Worm (Caenorhabditis elegans) whole organism, L1 larva: ENCODE measurements around the gene tnt-2.
A peak's percentile ranks its signal among the peaks of the same experiment; 100 is the strongest.

ENCODE experiments used
- C34B4.2 ChIP-seq: sonication (generic microtip); optimal IDR thresholded peaks from 2 replicates; lab custom pipeline; 2017; ENCODE audit warnings: mild to moderate bottlenecking, missing genetic modification characterization, missing compliant biosample characterization
- F16B12.6 ChIP-seq: fragments of 150-350 bp; optimal IDR thresholded peaks from 2 replicates; lab custom pipeline; 2014; ENCODE audit warnings: missing biosample characterization, missing genetic modification characterization
- Y116A8C.19 ChIP-seq: sonication (generic microtip); optimal IDR thresholded peaks from 2 replicates; lab custom pipeline; 2016; ENCODE audit warnings: missing compliant biosample characterization, missing genetic modification characterization, borderline replicate concordance
- aly-2 ChIP-seq: fragments of 150-350 bp; optimal IDR thresholded peaks from 2 replicates; lab custom pipeline; 2014; ENCODE audit warnings: missing biosample characterization, missing genetic modification characterization
- ceh-8 ChIP-seq: fragments of 200-800 bp; sonication (Bioruptor generic); optimal IDR thresholded peaks from 2 replicates; lab custom pipeline; 2018; ENCODE audit warnings: mild to moderate bottlenecking, missing genetic modification characterization, moderate library complexity, missing compliant biosample characterization
- ces-1 ChIP-seq: fragments of 150-350 bp; optimal IDR thresholded peaks from 2 replicates; lab custom pipeline; 2014; ENCODE audit warnings: missing biosample characterization, missing genetic modification reagents, missing genetic modification characterization
- dpl-1 ChIP-seq, 3 experiments: fragments of 150-350 bp in 2 of 3; sonication (generic microtip) in 1 of 3; optimal IDR thresholded peaks; 2 replicates each; lab custom pipeline; 2014 to 2017; ENCODE audit warnings: missing biosample characterization in 3 of 3, missing genetic modification characterization in 3 of 3, missing genetic modification reagents in 3 of 3
- dsc-1 ChIP-seq: sonication (generic microtip); optimal IDR thresholded peaks from 2 replicates; lab custom pipeline; 2016; ENCODE audit warnings: mild to moderate bottlenecking, missing genetic modification characterization, missing compliant biosample characterization
- efl-1 ChIP-seq, 4 experiments: fragments of 150-350 bp; optimal IDR thresholded peaks in 3 of 4; peaks in 1 of 4; 1 replicate in 1 of 4; 2 replicates in 3 of 4; lab custom pipeline; 2014; ENCODE audit warnings: missing biosample characterization in 2 of 4, missing genetic modification characterization in 2 of 4, missing genetic modification reagents in 2 of 4
- efl-3 ChIP-seq: fragments of 200-800 bp; sonication (Bioruptor generic); optimal IDR thresholded peaks from 2 replicates; lab custom pipeline; 2018; ENCODE audit warnings: mild to moderate bottlenecking, missing genetic modification characterization, missing compliant biosample characterization
- egl-27 ChIP-seq, 2 experiments: fragments of 150-350 bp in 1 of 2; sonication (generic microtip); optimal IDR thresholded peaks; 3 replicates each; lab custom pipeline; 2017 to 2018; ENCODE audit warnings: missing biosample characterization in 2 of 2, missing genetic modification characterization in 2 of 2, missing genetic modification reagents in 2 of 2
- elt-2 ChIP-seq: sonication (generic microtip); optimal IDR thresholded peaks from 2 replicates; lab custom pipeline; 2016; ENCODE audit warnings: missing genetic modification characterization, mild to moderate bottlenecking, inconsistent platforms, missing compliant biosample characterization, missing genetic modification reagents
- elt-3 ChIP-seq, 6 experiments: fragments of 150-350 bp in 1 of 6; sonication (generic microtip); optimal IDR thresholded peaks; 2 replicates each; lab custom pipeline; 2017 to 2018; ENCODE audit warnings: missing biosample characterization in 6 of 6, missing genetic modification characterization in 6 of 6, inconsistent platforms in 1 of 6
- ets-5 ChIP-seq: fragments of 200-800 bp; sonication (Bioruptor generic); IDR thresholded peaks from 2 replicates; pipeline ENCODE4 v1.3.6; 2022; ENCODE audit warnings: missing genetic modification characterization, missing compliant biosample characterization
- fkh-4 ChIP-seq: sonication (generic microtip); optimal IDR thresholded peaks from 2 replicates; lab custom pipeline; 2016; ENCODE audit warnings: missing compliant biosample characterization, missing genetic modification characterization, borderline replicate concordance
- fkh-8 ChIP-seq: sonication (generic microtip); optimal IDR thresholded peaks from 2 replicates; lab custom pipeline; 2016; ENCODE audit warnings: mild to moderate bottlenecking, missing genetic modification characterization, missing compliant biosample characterization
- grh-1 ChIP-seq: fragments of 200-800 bp; sonication (Bioruptor generic); IDR thresholded peaks from 2 replicates; pipeline ENCODE4 v1.3.6; 2022; ENCODE audit warnings: missing genetic modification reagents, missing genetic modification characterization, missing compliant biosample characterization
- hlh-17 ChIP-seq: fragments of 200-800 bp; sonication (Bioruptor generic); optimal IDR thresholded peaks from 2 replicates; lab custom pipeline; 2018; ENCODE audit warnings: missing genetic modification characterization, mild to moderate bottlenecking, missing compliant biosample characterization, moderate library complexity, borderline replicate concordance
- hpl-2 ChIP-seq: fragments of 150-350 bp; optimal IDR thresholded peaks from 2 replicates; lab custom pipeline; 2014; ENCODE audit warnings: missing biosample characterization, missing genetic modification reagents, missing genetic modification characterization
- irx-1 ChIP-seq: sonication (generic microtip); optimal IDR thresholded peaks from 2 replicates; lab custom pipeline; 2016; ENCODE audit warnings: missing genetic modification characterization, missing compliant biosample characterization
- jun-1 ChIP-seq: fragments of 150-350 bp; optimal IDR thresholded peaks from 2 replicates; lab custom pipeline; 2014; ENCODE audit warnings: missing biosample characterization, missing genetic modification reagents, missing genetic modification characterization
- lin-14 ChIP-seq: fragments of 200-800 bp; sonication (Bioruptor generic); optimal IDR thresholded peaks from 2 replicates; lab custom pipeline; 2018; ENCODE audit warnings: mild to moderate bottlenecking, missing genetic modification characterization, moderate library complexity, missing compliant biosample characterization
- lin-35 ChIP-seq, 2 experiments: fragments of 150-350 bp; optimal IDR thresholded peaks; 2 replicates each; lab custom pipeline; 2014; ENCODE audit warnings: missing biosample characterization in 2 of 2, missing genetic modification characterization in 2 of 2, missing genetic modification reagents in 2 of 2
- mab-9 ChIP-seq: fragments of 200-800 bp; sonication (Bioruptor generic); IDR thresholded peaks from 2 replicates; pipeline ENCODE4 v1.3.6; 2022; ENCODE audit warnings: missing genetic modification reagents, missing genetic modification characterization, missing compliant biosample characterization
- mep-1 ChIP-seq: fragments of 150-350 bp; optimal IDR thresholded peaks from 2 replicates; lab custom pipeline; 2014; ENCODE audit warnings: missing biosample characterization, missing genetic modification characterization
- nhr-11 ChIP-seq: fragments of 150-350 bp; optimal IDR thresholded peaks from 2 replicates; lab custom pipeline; 2014; ENCODE audit warnings: missing biosample characterization, missing genetic modification characterization
- nhr-12 ChIP-seq: sonication (generic microtip); optimal IDR thresholded peaks from 2 replicates; lab custom pipeline; 2017; ENCODE audit warnings: missing biosample characterization, missing genetic modification characterization
- nhr-237 ChIP-seq: fragments of 150-350 bp; optimal IDR thresholded peaks from 2 replicates; lab custom pipeline; 2014; ENCODE audit warnings: missing biosample characterization, missing genetic modification characterization
- nhr-28 ChIP-seq: fragments of 150-350 bp; optimal IDR thresholded peaks from 2 replicates; lab custom pipeline; 2014; ENCODE audit warnings: missing biosample characterization, missing genetic modification characterization
- nhr-47 ChIP-seq: sonication (generic microtip); optimal IDR thresholded peaks from 2 replicates; lab custom pipeline; 2016; ENCODE audit warnings: mild to moderate bottlenecking, missing genetic modification characterization, moderate library complexity, missing compliant biosample characterization
- nhr-71 ChIP-seq: sonication (generic microtip); optimal IDR thresholded peaks from 2 replicates; lab custom pipeline; 2016; ENCODE audit warnings: mild to moderate bottlenecking, missing genetic modification characterization, moderate library complexity, missing compliant biosample characterization
- nhr-76 ChIP-seq: sonication (generic microtip); optimal IDR thresholded peaks from 2 replicates; lab custom pipeline; 2017; ENCODE audit warnings: missing biosample characterization, missing genetic modification characterization
- nhr-77 ChIP-seq: fragments of 150-350 bp; optimal IDR thresholded peaks from 2 replicates; lab custom pipeline; 2014; ENCODE audit warnings: missing biosample characterization, missing genetic modification characterization
- nhr-85 ChIP-seq: sonication (generic microtip); peaks from one replicate; lab custom pipeline; 2016; ENCODE audit warnings: missing genetic modification characterization, inconsistent platforms, missing compliant biosample characterization
- nhr-90 ChIP-seq: sonication (generic microtip); optimal IDR thresholded peaks from 2 replicates; lab custom pipeline; 2016; ENCODE audit warnings: mild to moderate bottlenecking, missing genetic modification characterization, missing compliant biosample characterization; ENCODE audit not compliant: poor library complexity
- pag-3 ChIP-seq: sonication (generic microtip); optimal IDR thresholded peaks from 2 replicates; lab custom pipeline; 2017; ENCODE audit warnings: missing genetic modification characterization, mild to moderate bottlenecking, missing compliant biosample characterization, antibody characterized with exemption, borderline replicate concordance; ENCODE audit not compliant: insufficient read depth
- rnt-1 ChIP-seq: sonication (generic microtip); optimal IDR thresholded peaks from 2 replicates; lab custom pipeline; 2016; ENCODE audit warnings: mild to moderate bottlenecking, missing genetic modification characterization, moderate library complexity, missing compliant biosample characterization
- snpc-4 ChIP-seq: fragments of 150-350 bp; optimal IDR thresholded peaks from 2 replicates; lab custom pipeline; 2014; ENCODE audit warnings: missing biosample characterization, missing genetic modification characterization
- snu-23 ChIP-seq: sonication (generic microtip); optimal IDR thresholded peaks from 2 replicates; lab custom pipeline; 2016; ENCODE audit warnings: missing genetic modification characterization, missing compliant biosample characterization
- sptf-1 ChIP-seq: fragments of 150-350 bp; optimal IDR thresholded peaks from 2 replicates; lab custom pipeline; 2014; ENCODE audit warnings: missing biosample characterization, missing genetic modification characterization
- sup-37 ChIP-seq: fragments of 200-800 bp; sonication (Bioruptor generic); optimal IDR thresholded peaks from 2 replicates; lab custom pipeline; 2018; ENCODE audit warnings: mild to moderate bottlenecking, missing genetic modification characterization, missing compliant biosample characterization
- swsn-7 ChIP-seq: sonication (generic microtip); optimal IDR thresholded peaks from 2 replicates; lab custom pipeline; 2016; ENCODE audit warnings: missing genetic modification characterization, missing compliant biosample characterization
- tlp-1 ChIP-seq: fragments of 150-350 bp; optimal IDR thresholded peaks from 2 replicates; lab custom pipeline; 2014; ENCODE audit warnings: missing biosample characterization, missing genetic modification characterization
- unc-30 ChIP-seq: sonication (generic microtip); optimal IDR thresholded peaks from 2 replicates; lab custom pipeline; 2017; ENCODE audit warnings: missing biosample characterization, missing genetic modification characterization
- unc-86 ChIP-seq: sonication (generic microtip); optimal IDR thresholded peaks from 2 replicates; lab custom pipeline; 2016; ENCODE audit warnings: missing genetic modification characterization, missing compliant biosample characterization
- xbp-1 ChIP-seq: sonication (generic microtip); optimal IDR thresholded peaks from 2 replicates; lab custom pipeline; 2016; ENCODE audit warnings: missing genetic modification characterization, missing compliant biosample characterization
- zip-4 ChIP-seq: fragments of 200-800 bp; sonication (Bioruptor generic); optimal IDR thresholded peaks from 2 replicates; lab custom pipeline; 2018; ENCODE audit warnings: mild to moderate bottlenecking, missing genetic modification characterization, moderate library complexity, missing compliant biosample characterization
- ztf-11 ChIP-seq, 2 experiments: sonication (generic microtip); optimal IDR thresholded peaks; 2 replicates each; lab custom pipeline; 2016 to 2017; ENCODE audit warnings: missing genetic modification characterization in 2 of 2, missing biosample characterization in 1 of 2, missing compliant biosample characterization in 1 of 2
- ztf-4 ChIP-seq: fragments of 150-350 bp; optimal IDR thresholded peaks from 2 replicates; lab custom pipeline; 2014; ENCODE audit warnings: missing biosample characterization, missing genetic modification characterization

The tnt-2 gene

ce11 chrX:8723840-8724239 lies 490 bp upstream of the tnt-2 start (continued):
- TF ChIP-seq lin-35 (GFP tag; optimal IDR thresholded peaks at IDR 0.05; lab: Kevin White, UChicago), result peak in 1 of 2 experiments; percentile 13
- TF ChIP-seq aly-2 (tag; lab: Kevin White, UChicago), result no peak
- no peak for TF ChIP-seq irx-1 (tag; lab: Kevin White, UChicago)
- TF ChIP-seq nhr-12 (tag; lab: Kevin White, UChicago), result no peak
- no peak for TF ChIP-seq sup-37 (GFP tag; lab: Kevin White, UChicago)
- TF ChIP-seq unc-86 (tag; lab: Kevin White, UChicago), result no peak
- no peak for TF ChIP-seq ztf-11 (tag; optimal IDR thresholded peaks at IDR 0.05; lab: Kevin White, UChicago)
- TF ChIP-seq fkh-4 (tag; lab: Kevin White, UChicago), result peak; percentile 34
- no peak for TF ChIP-seq nhr-90 (tag; lab: Kevin White, UChicago)
- no peak for TF ChIP-seq dpl-1 (GFP tag; optimal IDR thresholded peaks at IDR 0.05; lab: Kevin White, UChicago)
- no peak for TF ChIP-seq egl-27 (tag; optimal IDR thresholded peaks at IDR 0.05; lab: Kevin White, UChicago)
- peak; percentile 85 for TF ChIP-seq lin-14
- TF ChIP-seq C34B4.2 (tag; lab: Kevin White, UChicago), result no peak
- no peak for TF ChIP-seq nhr-77 (tag; lab: Kevin White, UChicago)
- TF ChIP-seq ceh-8, result no peak
- TF ChIP-seq nhr-28 (tag; lab: Kevin White, UChicago), result no peak
- no peak for TF ChIP-seq mab-9 (GFP tag; lab: Robert Waterston, UW)
- TF ChIP-seq hlh-17, result no peak
- no peak for TF ChIP-seq ets-5
- no peak for TF ChIP-seq F16B12.6
- TF ChIP-seq Y116A8C.19 (tag; lab: Kevin White, UChicago), result no peak
- TF ChIP-seq sptf-1 (tag; lab: Kevin White, UChicago), result no peak
- TF ChIP-seq zip-4 (GFP tag; lab: Kevin White, UChicago), result no peak
- no peak for TF ChIP-seq grh-1
- no peak for TF ChIP-seq fkh-8 (tag; lab: Kevin White, UChicago)
- no peak for TF ChIP-seq elt-2 (tag; lab: Kevin White, UChicago)
- TF ChIP-seq ztf-4 (tag; lab: Kevin White, UChicago), result peak; percentile 5
- peak; percentile 56 for TF ChIP-seq snu-23 (GFP tag; lab: Kevin White, UChicago)
- TF ChIP-seq pag-3 (tag; lab: Kevin White, UChicago), result peak; percentile 97
- peak; percentile 45 for TF ChIP-seq rnt-1 (tag; lab: Kevin White, UChicago)
- TF ChIP-seq jun-1 (tag; lab: Kevin White, UChicago), result no peak
- TF ChIP-seq efl-3, result no peak
- no peak for TF ChIP-seq mep-1
- no peak for TF ChIP-seq unc-30
- no peak for TF ChIP-seq nhr-47 (tag; lab: Kevin White, UChicago)
- peak; percentile 80 for TF ChIP-seq nhr-71 (tag; lab: Kevin White, UChicago)
- TF ChIP-seq snpc-4 (tag; lab: Kevin White, UChicago), result no peak
- no peak for TF ChIP-seq nhr-76 (tag; lab: Kevin White, UChicago)
- TF ChIP-seq nhr-85, result no peak
- TF ChIP-seq nhr-237 (tag; lab: Kevin White, UChicago), result no peak
- peak; percentile 66 for TF ChIP-seq dsc-1 (tag; lab: Kevin White, UChicago)
- no peak for TF ChIP-seq hpl-2 (GFP tag; lab: Kevin White, UChicago)
- no peak for TF ChIP-seq efl-1 (optimal IDR thresholded peaks at IDR 0.05; lab: Kevin White, UChicago)
- TF ChIP-seq efl-1 (GFP tag; optimal IDR thresholded peaks at IDR 0.05 in 1 of 2; lab: Kevin White, UChicago), result no peak
- no peak for TF ChIP-seq xbp-1 (tag; lab: Kevin White, UChicago)
- no peak for TF ChIP-seq elt-3 (tag; optimal IDR thresholded peaks at IDR 0.05; lab: Kevin White, UChicago)
- no peak for TF ChIP-seq ces-1 (GFP tag; lab: Kevin White, UChicago)
- TF ChIP-seq tlp-1 (tag; lab: Kevin White, UChicago), result no peak
- no peak for TF ChIP-seq nhr-11 (tag; lab: Kevin White, UChicago)
- peak; percentile 26 for TF ChIP-seq swsn-7
